Fruit fly (Drosophila melanogaster) whole organism, wandering third instar larva: Measurements from ENCODE around the gene GstD3.

Source experiments
- Abd-B ChIP-seq: fragments of >200 bp; optimal IDR thresholded peaks from 2 replicates; lab custom pipeline; 2017; ENCODE audit warnings: missing biosample characterization, missing genetic modification characterization
- CG32264 ChIP-seq: fragments of 200-800 bp; sonication (Bioruptor generic); optimal IDR thresholded peaks from 2 replicates; lab custom pipeline; 2016; ENCODE audit warnings: missing biosample characterization, missing genetic modification characterization
- CrebA ChIP-seq: fragments of 200-800 bp; sonication (Bioruptor generic); optimal IDR thresholded peaks from 2 replicates; lab custom pipeline; 2016; ENCODE audit warnings: missing biosample characterization, mild to moderate bottlenecking, missing genetic modification characterization, borderline replicate concordance
- HLH106 ChIP-seq: fragments of 200-800 bp; optimal IDR thresholded peaks from 3 replicates; lab custom pipeline; 2019; ENCODE audit warnings: missing biosample characterization, mild to moderate bottlenecking, missing genetic modification characterization, moderate library complexity
- Hr78 ChIP-seq: fragments of >200 bp; optimal IDR thresholded peaks from 2 replicates; lab custom pipeline; 2017; ENCODE audit warnings: missing biosample characterization, missing genetic modification characterization
- Hr83 ChIP-seq: fragments of 200-300 bp; sonication (Bioruptor generic); optimal IDR thresholded peaks from 2 replicates; lab custom pipeline; 2016; ENCODE audit warnings: missing biosample characterization, mild to moderate bottlenecking, missing genetic modification characterization, moderate library complexity; ENCODE audit not compliant: poor library complexity, severe bottlenecking
- Myc ChIP-seq: fragments of >200 bp; optimal IDR thresholded peaks from 2 replicates; lab custom pipeline; 2017
- OdsH ChIP-seq: fragments of 200-800 bp; sonication (Bioruptor generic); optimal IDR thresholded peaks from 2 replicates; lab custom pipeline; 2016; ENCODE audit warnings: missing biosample characterization, mild to moderate bottlenecking, missing genetic modification characterization
- Rel ChIP-seq, 2 experiments: fragments of 200-800 bp; sonication (Bioruptor generic) in 1 of 2; optimal IDR thresholded peaks; 2 replicates in 1 of 2; 3 replicates in 1 of 2; lab custom pipeline; 2016 to 2019; ENCODE audit warnings: mild to moderate bottlenecking in 2 of 2, missing biosample characterization in 2 of 2, missing genetic modification characterization in 2 of 2, moderate library complexity in 1 of 2
- brk ChIP-seq: fragments of 200-800 bp; sonication (Bioruptor generic); optimal IDR thresholded peaks from 2 replicates; lab custom pipeline; 2016; ENCODE audit warnings: missing biosample characterization, mild to moderate bottlenecking, missing genetic modification characterization
- fru ChIP-seq: fragments of 200-800 bp; sonication (Bioruptor generic); optimal IDR thresholded peaks from 3 replicates; lab custom pipeline; 2016; ENCODE audit warnings: missing biosample characterization, mild to moderate bottlenecking, missing genetic modification characterization
- pan ChIP-seq: fragments of >200 bp; optimal IDR thresholded peaks from 2 replicates; lab custom pipeline; 2017
- psq ChIP-seq: fragments of 200-800 bp; sonication (Bioruptor generic); optimal IDR thresholded peaks from 3 replicates; lab custom pipeline; 2017; ENCODE audit warnings: missing biosample characterization, mild to moderate bottlenecking, missing genetic modification characterization, moderate library complexity
- sage ChIP-seq: fragments of 200-800 bp; sonication (Bioruptor generic); optimal IDR thresholded peaks from 2 replicates; lab custom pipeline; 2016; ENCODE audit warnings: missing biosample characterization, mild to moderate bottlenecking, missing genetic modification characterization

DNA sequence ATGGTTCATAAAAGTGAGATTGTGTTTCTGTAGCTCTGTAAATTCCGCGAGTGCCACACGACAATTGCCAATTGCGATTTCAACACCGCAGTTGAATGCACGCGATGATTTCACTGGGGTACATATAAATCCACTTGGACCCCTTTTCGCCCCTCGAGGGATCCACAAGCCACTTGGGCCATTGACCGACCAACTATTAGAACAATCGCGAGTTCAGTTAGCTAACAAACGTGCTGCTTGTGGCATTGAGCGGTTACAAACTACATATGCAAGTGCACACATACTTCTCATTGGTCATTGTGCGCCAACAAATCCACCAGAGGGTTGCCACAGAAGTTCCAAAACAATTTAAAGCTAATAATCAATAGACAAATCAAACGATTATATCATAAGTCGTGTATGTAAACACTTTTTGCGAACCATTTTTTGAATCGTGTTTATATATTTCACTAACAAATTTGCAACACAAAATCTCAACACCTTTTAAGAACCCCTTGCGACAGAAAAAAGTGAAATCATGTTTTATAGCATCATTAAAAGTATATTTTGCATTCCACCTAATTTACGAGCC lies 8.3 kb downstream of the GstD3 start:
- TF ChIP-seq fru (GFP tag; lab: Kevin White, UChicago): no peak
- TF ChIP-seq Abd-B (GFP tag; lab: Kevin White, UChicago): no peak
- TF ChIP-seq Myc (lab: Kevin White, UChicago): no peak
- no peak for TF ChIP-seq Hr83
- TF ChIP-seq HLH106 (tag; lab: Kevin White, UChicago): no peak
- no peak for TF ChIP-seq sage (GFP tag; lab: Kevin White, UChicago)
- TF ChIP-seq Rel (GFP tag; optimal IDR thresholded peaks at IDR 0.05; lab: Kevin White, UChicago): no peak
- TF ChIP-seq Rel (tag; optimal IDR thresholded peaks at IDR 0.05; lab: Kevin White, UChicago): no peak
- no peak for TF ChIP-seq OdsH (GFP tag; lab: Kevin White, UChicago)
- no peak for TF ChIP-seq CrebA (GFP tag; lab: Kevin White, UChicago)
- no peak for TF ChIP-seq CG32264 (GFP tag; lab: Kevin White, UChicago)
- no peak for TF ChIP-seq psq (GFP tag; lab: Kevin White, UChicago)
- no peak for TF ChIP-seq pan
- TF ChIP-seq brk: no peak
- no peak for TF ChIP-seq Hr78
